Worm (Caenorhabditis elegans): ENCODE results near the gene K04H4.5.

K04H4.5 gene

ce11 chrIII:9346722-9347121 lies 12.4 kb upstream of the K04H4.5 start:
- TF ChIP-seq hlh-30 (tag; optimal IDR thresholded peaks at IDR 0.05; ENCODE audit: insufficient read depth) = no peak
- TF ChIP-seq ahr-1 (tag; optimal IDR thresholded peaks at IDR 0.05) = no peak
- no peak for TF ChIP-seq ceh-22 (tag; optimal IDR thresholded peaks at IDR 0.05)
- no peak for TF ChIP-seq dve-1 (tag; optimal IDR thresholded peaks at IDR 0.05)
- TF ChIP-seq tbx-2 (tag; optimal IDR thresholded peaks at IDR 0.05) = no peak
- no peak for TF ChIP-seq pha-4 (tag; optimal IDR thresholded peaks at IDR 0.05)
- TF ChIP-seq sox-2 (GFP tag; IDR thresholded peaks at IDR 0.05) = no peak
- no peak for TF ChIP-seq nhr-232 (tag; optimal IDR thresholded peaks at IDR 0.05)
- no peak for TF ChIP-seq madf-2 (tag; optimal IDR thresholded peaks at IDR 0.05)
- no peak for TF ChIP-seq ceh-45 (GFP tag; IDR thresholded peaks at IDR 0.05)
- TF ChIP-seq unc-42 (tag; optimal IDR thresholded peaks at IDR 0.05) = no peak
- TF ChIP-seq ceh-2 (tag; optimal IDR thresholded peaks at IDR 0.05) = no peak
- TF ChIP-seq fax-1 (tag; optimal IDR thresholded peaks at IDR 0.05) = no peak
- no peak for TF ChIP-seq rnt-1 (tag; optimal IDR thresholded peaks at IDR 0.05)
- TF ChIP-seq ama-1 (optimal IDR thresholded peaks at IDR 0.05) = no peak
- no peak for TF ChIP-seq hlh-15 (tag; optimal IDR thresholded peaks at IDR 0.05)
- TF ChIP-seq pat-9 (tag; optimal IDR thresholded peaks at IDR 0.05) = no peak
- TF ChIP-seq C08G9.2 (tag; optimal IDR thresholded peaks at IDR 0.05) = no peak
- TF ChIP-seq unc-55 (GFP tag; optimal IDR thresholded peaks at IDR 0.05) = no peak
- no peak for TF ChIP-seq sdc-2 (tag; optimal IDR thresholded peaks at IDR 0.05)

ce11 chrIII:9353814-9354213 lies 5.3 kb upstream of the K04H4.5 start:
- TF ChIP-seq Y22D7AL.16 (tag; optimal IDR thresholded peaks at IDR 0.05) (no peak), ets-4 (tag; optimal IDR thresholded peaks at IDR 0.05) (peak; percentile 5), ceh-31 (tag; optimal IDR thresholded peaks at IDR 0.05) (peak; percentile 6), nhr-232 (tag; optimal IDR thresholded peaks at IDR 0.05) (no peak), pax-1 (tag; optimal IDR thresholded peaks at IDR 0.05) (peak; percentile 98), hlh-15 (tag; optimal IDR thresholded peaks at IDR 0.05) (no peak), ceh-2 (tag; optimal IDR thresholded peaks at IDR 0.05) (peak; percentile 6), K02D7.2 (tag; optimal IDR thresholded peaks at IDR 0.05) (no peak), ceh-14 (tag; optimal IDR thresholded peaks at IDR 0.05) (no peak), hlh-30 (tag; optimal IDR thresholded peaks at IDR 0.05; ENCODE audit: insufficient read depth) (peak; percentile 75)

ce11 chrIII:9355412-9355969 lies 3.7 kb upstream of the K04H4.5 start, which contains the start of gene chtb-1:
TSS of gene chtb-1 (minus strand) at chrIII:9355462.
- TF ChIP-seq ztf-16 (tag; optimal IDR thresholded peaks at IDR 0.05) (no peak), dmd-4 (tag; optimal IDR thresholded peaks at IDR 0.05; ENCODE audit: borderline replicate concordance) (no peak), tbx-2 (tag; optimal IDR thresholded peaks at IDR 0.05) (no peak), ceh-14 (tag; optimal IDR thresholded peaks at IDR 0.05) (no peak), unc-42 (tag; optimal IDR thresholded peaks at IDR 0.05) (no peak), fkh-6 (tag; optimal IDR thresholded peaks at IDR 0.05) (no peak), elt-2 (tag; optimal IDR thresholded peaks at IDR 0.05) (no peak), pat-9 (tag; optimal IDR thresholded peaks at IDR 0.05) (no peak), odd-2 (tag; optimal IDR thresholded peaks at IDR 0.05) (no peak), sox-2 (GFP tag; IDR thresholded peaks at IDR 0.05) (no peak), ceh-6 (GFP tag; optimal IDR thresholded peaks at IDR 0.05) (no peak), ceh-2 (tag; optimal IDR thresholded peaks at IDR 0.05) (no peak), hlh-8 (tag; optimal IDR thresholded peaks at IDR 0.05) (no peak)

- TF ChIP-seq ceh-30 (tag; optimal IDR thresholded peaks at IDR 0.05) (no peak), C08G9.2 (tag; optimal IDR thresholded peaks at IDR 0.05) (no peak), rnt-1 (tag; optimal IDR thresholded peaks at IDR 0.05) (no peak), ceh-9 (tag; optimal IDR thresholded peaks at IDR 0.05) (no peak), ceh-6 (GFP tag; optimal IDR thresholded peaks at IDR 0.05) (no peak), ceh-24 (tag; optimal IDR thresholded peaks at IDR 0.05) (no peak), unc-86 (tag; optimal IDR thresholded peaks at IDR 0.05) (no peak), unc-3 (GFP tag; conservative IDR thresholded peaks at IDR 0.05) (no peak), unc-3 (tag; optimal IDR thresholded peaks at IDR 0.05) (no peak), ceh-45 (GFP tag; IDR thresholded peaks at IDR 0.05) (no peak), ttx-3 (tag; optimal IDR thresholded peaks at IDR 0.05) (no peak), dve-1 (tag; optimal IDR thresholded peaks at IDR 0.05) (no peak), ets-4 (tag; optimal IDR thresholded peaks at IDR 0.05) (no peak), ceh-31 (tag; optimal IDR thresholded peaks at IDR 0.05) (no peak), ztf-16 (tag; optimal IDR thresholded peaks at IDR 0.05) (no peak), syd-9 (tag; optimal IDR thresholded peaks at IDR 0.05) (no peak), gmeb-2 (tag; optimal IDR thresholded peaks at IDR 0.05) (no peak), hlh-30 (tag; optimal IDR thresholded peaks at IDR 0.05; ENCODE audit: insufficient read depth) (no peak), fkh-6 (tag; optimal IDR thresholded peaks at IDR 0.05) (no peak)
Measured at ce11 chrIII:9361228-9361627, 2.1 kb downstream of the K04H4.5 start, which contains the start of gene flp-25. TSS of gene flp-25 (plus strand) at chrIII:9361528.
